Worm (Caenorhabditis elegans) whole organism, late embryonic: ENCODE results near the gene glna-1.

Experiments used
- K09A11.1 ChIP-seq: sonication (generic microtip); optimal IDR thresholded peaks from 2 replicates; lab custom pipeline; 2017; ENCODE audit warnings: antibody characterized with exemption, mild to moderate bottlenecking, missing genetic modification characterization, missing compliant biosample characterization; ENCODE audit not compliant: insufficient read depth
- ceh-19 ChIP-seq: fragments of 200-800 bp; sonication (Bioruptor generic); optimal IDR thresholded peaks from 2 replicates; lab custom pipeline; 2018; ENCODE audit warnings: mild to moderate bottlenecking, missing genetic modification characterization, missing compliant biosample characterization
- eyg-1 ChIP-seq: sonication (generic microtip); optimal IDR thresholded peaks from 2 replicates; lab custom pipeline; 2016; ENCODE audit warnings: missing genotype, missing genetic modification characterization, missing compliant biosample characterization
- tbx-2 ChIP-seq: sonication (generic microtip); optimal IDR thresholded peaks from 2 replicates; lab custom pipeline; 2016; ENCODE audit warnings: missing genetic modification characterization, missing compliant biosample characterization

DNA sequence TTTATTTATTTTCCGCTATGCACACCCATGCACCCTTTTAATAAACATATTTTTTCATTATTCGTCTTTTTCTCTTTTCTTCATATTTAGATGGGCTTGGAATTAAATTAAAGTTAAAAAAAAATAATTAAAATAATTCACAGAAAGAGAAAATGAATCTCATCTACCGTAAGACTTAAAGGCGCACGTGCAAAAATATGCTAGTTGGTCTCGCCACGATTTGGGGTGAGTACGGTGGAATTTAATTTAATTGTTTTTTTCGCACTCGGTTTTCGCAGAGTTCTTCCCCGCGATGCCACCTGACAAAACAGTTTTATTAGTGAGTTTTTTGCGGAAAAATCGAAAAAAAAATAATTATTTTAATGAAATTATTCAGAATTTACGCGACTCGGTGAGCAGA is 44.8 kb upstream of the glna-1 start, which contains the start of gene Y54E2A.8:
- TF ChIP-seq tbx-2 (tag; lab: Kevin White, UChicago) (no peak), K09A11.1 (tag; lab: Kevin White, UChicago) (no peak), eyg-1 (tag; lab: Kevin White, UChicago) (no peak), ceh-19 (GFP tag; lab: Kevin White, UChicago) (no peak)
